Worm (Caenorhabditis elegans) whole organism, L4 larva: Measurements from ENCODE around the gene atz-1.

Source experiments
- lin-39 ChIP-seq: fragments of 150-350 bp; optimal IDR thresholded peaks from 2 replicates; lab custom pipeline; 2014; ENCODE audit warnings: missing biosample characterization, missing genetic modification reagents, missing genetic modification characterization
- mdl-1 ChIP-seq, 2 experiments: fragments of 150-350 bp in 1 of 2; sonication (generic microtip) in 1 of 2; optimal IDR thresholded peaks; 2 replicates each; lab custom pipeline; 2014 to 2017; ENCODE audit warnings: missing biosample characterization in 2 of 2, missing genetic modification characterization in 2 of 2
- nhr-237 ChIP-seq: sonication (generic microtip); optimal IDR thresholded peaks from 2 replicates; lab custom pipeline; 2017; ENCODE audit warnings: missing biosample characterization, missing genetic modification characterization

ce11 chrIV:12366571-12366970, 9.3 kb downstream of the atz-1 start:
- TF ChIP-seq lin-39 (tag; lab: Kevin White, UChicago): no peak
- no peak for TF ChIP-seq nhr-237 (tag; lab: Kevin White, UChicago)
- TF ChIP-seq mdl-1 (tag; optimal IDR thresholded peaks at IDR 0.05; lab: Kevin White, UChicago): no peak
